Worm (Caenorhabditis elegans) whole organism, early embryonic: ENCODE data around the gene F54E12.2.

Experiments used
- B0310.2 ChIP-seq: sonication (generic microtip); optimal IDR thresholded peaks from 2 replicates; lab custom pipeline; 2016; ENCODE audit warnings: mild to moderate bottlenecking, missing genetic modification characterization, missing compliant biosample characterization
- F13C5.2 ChIP-seq: sonication (generic microtip); optimal IDR thresholded peaks from 2 replicates; lab custom pipeline; 2017; ENCODE audit warnings: mild to moderate bottlenecking, missing genetic modification characterization, inconsistent platforms, missing compliant biosample characterization
- aly-1 ChIP-seq: sonication (generic microtip); optimal IDR thresholded peaks from 2 replicates; lab custom pipeline; 2016; ENCODE audit warnings: missing genetic modification characterization, missing compliant biosample characterization
- ama-1 ChIP-seq: fragments of 150-350 bp; optimal IDR thresholded peaks from 2 replicates; lab custom pipeline; 2014
- ceh-13 ChIP-seq: fragments of 200-800 bp; sonication (Bioruptor generic); optimal IDR thresholded peaks from 2 replicates; lab custom pipeline; 2018; ENCODE audit warnings: mild to moderate bottlenecking, missing genetic modification characterization, missing compliant biosample characterization
- ceh-36 ChIP-seq: sonication (generic microtip); optimal IDR thresholded peaks from 2 replicates; lab custom pipeline; 2016; ENCODE audit warnings: missing genetic modification characterization, inconsistent platforms, missing compliant biosample characterization
- ets-7 ChIP-seq: sonication (generic microtip); optimal IDR thresholded peaks from 2 replicates; lab custom pipeline; 2016; ENCODE audit warnings: missing genotype, missing genetic modification characterization, missing compliant biosample characterization
- flt-1 ChIP-seq: fragments of 200-800 bp; sonication (Bioruptor generic); IDR thresholded peaks from 2 replicates; pipeline ENCODE4 v1.3.6; 2022; ENCODE audit warnings: missing genetic modification characterization, missing compliant biosample characterization
- hmbx-1 ChIP-seq: sonication (generic microtip); optimal IDR thresholded peaks from 2 replicates; lab custom pipeline; 2016; ENCODE audit warnings: mild to moderate bottlenecking, missing genetic modification characterization, missing compliant biosample characterization
- hmg-4 ChIP-seq: fragments of 200-800 bp; sonication (Bioruptor generic); optimal IDR thresholded peaks from 2 replicates; lab custom pipeline; 2018; ENCODE audit warnings: mild to moderate bottlenecking, missing genetic modification characterization, missing compliant biosample characterization
- hnd-1 ChIP-seq: sonication (generic microtip); optimal IDR thresholded peaks from 2 replicates; lab custom pipeline; 2016; ENCODE audit warnings: missing genetic modification characterization, missing compliant biosample characterization
- pes-1 ChIP-seq: fragments of 200-800 bp; sonication (Bioruptor generic); IDR thresholded peaks from 2 replicates; pipeline ENCODE4 v1.3.6; 2022; ENCODE audit warnings: missing genetic modification reagents, missing genetic modification characterization, missing compliant biosample characterization
- scrt-1 ChIP-seq: fragments of 200-800 bp; sonication (Bioruptor generic); IDR thresholded peaks from 2 replicates; pipeline ENCODE4 v1.3.6; 2022; ENCODE audit warnings: missing genetic modification characterization, missing compliant biosample characterization
- sea-1 ChIP-seq: fragments of 200-800 bp; sonication (Bioruptor generic); conservative IDR thresholded peaks from 2 replicates; pipeline ENCODE4 v1.3.6; 2022; ENCODE audit warnings: missing genetic modification characterization, missing compliant biosample characterization
- tbx-11 ChIP-seq: fragments of 200-800 bp; sonication (Bioruptor generic); IDR thresholded peaks from 2 replicates; pipeline ENCODE4 v1.3.6; 2022; ENCODE audit warnings: missing genetic modification characterization, missing compliant biosample characterization
- tbx-37 ChIP-seq: fragments of 200-800 bp; sonication (Bioruptor generic); conservative IDR thresholded peaks from 2 replicates; pipeline ENCODE4 v1.3.6; 2022; ENCODE audit warnings: missing genetic modification reagents, missing genetic modification characterization, missing compliant biosample characterization
- tra-4 ChIP-seq: sonication (generic microtip); optimal IDR thresholded peaks from 2 replicates; lab custom pipeline; 2017; ENCODE audit warnings: missing genetic modification characterization, missing compliant biosample characterization

The F54E12.2 gene

ce11 chrIV:11363806-11364562 lies 27.0 kb upstream of the F54E12.2 start:
- TF ChIP-seq tbx-37 (no peak), tra-4 (tag; lab: Kevin White, UChicago) (no peak)

- TF ChIP-seq sea-1 (GFP tag; lab: Robert Waterston, UW) (no peak), hmg-4 (GFP tag; lab: Kevin White, UChicago) (no peak), ceh-36 (tag; lab: Kevin White, UChicago) (no peak), scrt-1 (no peak), hnd-1 (tag; lab: Kevin White, UChicago) (no peak), B0310.2 (tag; lab: Kevin White, UChicago) (no peak), flt-1 (GFP tag; lab: Robert Waterston, UW) (no peak), tra-4 (tag; lab: Kevin White, UChicago) (no peak), F13C5.2 (no peak)
Observed at ce11 chrIV:11361409-11361808, 24.4 kb upstream of the F54E12.2 start, which contains the start of gene T01G1.4. Gene T01G1.4 (minus strand): TSS chrIV:11361509.

- TF ChIP-seq tra-4 (tag; lab: Kevin White, UChicago) (no peak), hmg-4 (GFP tag; lab: Kevin White, UChicago) (no peak), F13C5.2 (no peak), sea-1 (GFP tag; lab: Robert Waterston, UW) (no peak), aly-1 (tag; lab: Kevin White, UChicago) (no peak), ceh-13 (GFP tag; lab: Kevin White, UChicago) (no peak), scrt-1 (no peak), B0310.2 (tag; lab: Kevin White, UChicago) (no peak), ets-7 (no peak), pes-1 (GFP tag; lab: Robert Waterston, UW) (no peak)
Observed at ce11 chrIV:11359769-11360168, 22.8 kb upstream of the F54E12.2 start, which contains the start of gene klp-12. Gene klp-12 (minus strand): TSS chrIV:11359869.

DNA sequence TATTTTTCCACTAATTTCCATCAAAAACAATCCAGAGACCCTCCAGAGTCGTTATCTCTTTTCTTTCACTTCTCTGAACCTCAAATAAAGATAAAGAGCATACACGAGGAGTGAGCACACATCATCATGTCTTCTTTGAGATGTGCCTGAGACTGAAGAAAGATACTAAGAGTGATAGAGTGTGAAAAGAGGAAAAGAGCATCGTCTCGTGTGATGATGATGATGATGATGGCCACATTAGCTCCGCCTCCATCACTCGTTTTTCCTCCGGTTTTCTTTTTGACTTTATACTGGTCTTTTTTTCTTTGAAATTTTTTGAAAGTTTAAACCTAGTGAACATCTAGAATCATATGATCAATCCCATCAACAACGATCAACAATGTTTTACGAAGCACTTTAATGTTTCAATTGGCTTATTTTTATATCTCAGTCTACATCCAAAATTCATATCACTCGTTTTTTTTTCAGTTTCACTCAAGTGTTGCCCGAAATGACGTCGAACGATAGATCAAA lies 17.0 kb upstream of the F54E12.2 start, which contains the start of gene T01G1.2:
TSS of gene T01G1.2 (plus strand) at position 463 of the 513 bp plus-strand sequence.
- TF ChIP-seq F13C5.2 (no peak), pes-1 (GFP tag; lab: Robert Waterston, UW) (no peak), ets-7 (no peak), scrt-1 (no peak), tbx-11 (GFP tag; lab: Robert Waterston, UW) (no peak), flt-1 (GFP tag; lab: Robert Waterston, UW) (no peak), hnd-1 (tag; lab: Kevin White, UChicago) (no peak), hmbx-1 (no peak), tbx-37 (no peak), ceh-13 (GFP tag; lab: Kevin White, UChicago) (no peak), tra-4 (tag; lab: Kevin White, UChicago) (no peak)

DNA sequence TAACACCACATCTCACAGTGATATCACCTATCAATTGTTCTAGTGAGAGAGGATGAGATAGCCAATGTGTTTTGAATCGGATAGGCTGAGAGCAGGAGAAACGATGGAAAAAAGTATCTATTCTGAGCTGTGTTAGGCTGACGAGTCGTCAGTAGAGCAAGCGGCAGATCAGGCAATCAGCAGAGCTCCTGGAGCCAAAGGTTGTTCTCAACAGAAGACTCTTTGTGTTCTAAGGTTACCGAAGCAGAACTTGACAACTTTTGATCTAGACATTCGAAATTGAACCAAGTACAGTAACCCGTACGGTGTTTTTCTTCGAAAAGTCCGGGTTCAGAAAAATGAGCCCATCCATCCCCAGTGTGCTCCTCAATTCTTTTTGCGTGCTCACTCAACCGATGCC lies 15.8 kb upstream of the F54E12.2 start:
- no peak for TF ChIP-seq scrt-1
- TF ChIP-seq tbx-11 (GFP tag; lab: Robert Waterston, UW), result no peak
- no peak for TF ChIP-seq F13C5.2
- TF ChIP-seq pes-1 (GFP tag; lab: Robert Waterston, UW), result no peak
- TF ChIP-seq tra-4 (tag; lab: Kevin White, UChicago), result no peak
- no peak for TF ChIP-seq hmg-4 (GFP tag; lab: Kevin White, UChicago)
- no peak for TF ChIP-seq ets-7
- TF ChIP-seq ceh-13 (GFP tag; lab: Kevin White, UChicago), result no peak
- TF ChIP-seq hnd-1 (tag; lab: Kevin White, UChicago), result no peak
- no peak for TF ChIP-seq sea-1 (GFP tag; lab: Robert Waterston, UW)
- no peak for TF ChIP-seq ama-1 (lab: Kevin White, UChicago)
- TF ChIP-seq hmbx-1, result no peak
- TF ChIP-seq tbx-37, result no peak
- TF ChIP-seq flt-1 (GFP tag; lab: Robert Waterston, UW), result no peak
- TF ChIP-seq aly-1 (tag; lab: Kevin White, UChicago), result no peak

ce11 chrIV:11351563-11351962 lies 14.6 kb upstream of the F54E12.2 start:
- no peak for TF ChIP-seq ceh-36 (tag; lab: Kevin White, UChicago)

DNA sequence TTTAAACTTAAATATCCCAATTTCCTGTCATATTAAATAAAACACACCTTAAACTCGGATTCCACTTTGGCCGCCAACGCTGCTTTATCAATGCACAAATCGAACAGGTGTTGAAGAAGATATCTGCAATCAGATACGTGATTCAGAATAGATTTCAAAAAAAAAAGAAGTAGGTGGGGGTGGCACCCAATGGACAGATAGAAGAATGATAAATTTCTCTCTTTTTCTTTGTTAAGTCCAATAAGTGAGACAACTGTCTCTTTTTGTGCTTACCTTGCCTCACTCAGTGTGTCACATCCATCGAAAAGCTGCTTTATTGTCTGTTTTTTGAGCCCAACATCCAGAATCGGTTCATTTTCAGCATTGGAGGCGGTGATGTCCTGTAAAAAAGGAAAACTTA lies 13.8 kb upstream of the F54E12.2 start:
- TF ChIP-seq flt-1 (GFP tag; lab: Robert Waterston, UW) (no peak), pes-1 (GFP tag; lab: Robert Waterston, UW) (no peak), tbx-37 (no peak), scrt-1 (no peak), hnd-1 (tag; lab: Kevin White, UChicago) (no peak), sea-1 (GFP tag; lab: Robert Waterston, UW) (no peak), ets-7 (no peak), hmbx-1 (no peak), ama-1 (lab: Kevin White, UChicago) (no peak), ceh-36 (tag; lab: Kevin White, UChicago) (no peak), F13C5.2 (no peak), hmg-4 (GFP tag; lab: Kevin White, UChicago) (no peak), aly-1 (tag; lab: Kevin White, UChicago) (no peak), B0310.2 (tag; lab: Kevin White, UChicago) (no peak)

DNA sequence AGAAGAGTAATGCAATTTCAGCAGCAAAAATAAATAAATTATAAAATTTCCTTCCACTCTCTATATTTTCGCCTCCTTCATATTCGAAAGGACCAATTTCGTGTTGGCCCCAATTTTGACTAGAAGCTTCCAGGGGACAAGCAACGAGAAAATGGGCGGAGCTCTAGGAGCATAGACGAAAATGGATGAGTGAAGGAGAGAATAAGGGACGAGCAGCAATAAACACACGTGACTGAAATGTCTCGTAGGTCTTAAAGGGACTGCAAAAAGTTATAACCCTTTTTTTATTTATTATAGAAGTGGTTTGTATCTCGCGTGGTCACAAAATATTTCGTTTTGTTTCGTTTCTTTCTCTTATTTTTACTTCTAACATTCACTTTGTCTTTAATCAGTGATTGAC lies 12.8 kb upstream of the F54E12.2 start:
- TF ChIP-seq flt-1 (GFP tag; lab: Robert Waterston, UW), result no peak
- TF ChIP-seq tbx-11 (GFP tag; lab: Robert Waterston, UW), result no peak
- TF ChIP-seq F13C5.2, result no peak
- TF ChIP-seq ets-7, result no peak
